Fruit fly (Drosophila melanogaster): Measurements from ENCODE around the gene CG4631.
A peak's percentile ranks its signal among the peaks of the same experiment; 100 is the strongest.

The CG4631 gene

DNA sequence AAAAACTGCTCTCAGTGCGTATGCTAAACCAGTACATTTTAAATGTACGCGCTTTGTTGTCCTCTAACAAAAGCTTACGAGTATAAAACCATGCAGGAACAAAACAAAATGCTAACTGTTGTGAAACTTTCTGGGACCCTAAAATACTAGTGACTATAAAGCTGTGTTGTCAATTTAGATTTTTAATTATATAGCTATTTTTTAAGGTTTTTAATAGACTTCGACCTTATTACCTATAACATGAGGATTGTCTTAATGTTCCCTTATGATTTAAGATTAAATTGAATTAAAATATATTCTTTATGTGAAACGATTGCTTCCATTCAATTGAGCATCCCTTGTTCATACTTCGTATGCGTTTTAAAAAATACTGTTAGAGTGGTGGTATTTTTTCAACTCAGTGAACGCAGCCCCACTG, 49.5 kb downstream of the CG4631 start (continued):
- peak; percentile 74 for TF ChIP-seq eg (GFP tag; IDR thresholded peaks at IDR 0.05)
- no peak for TF ChIP-seq Lpt (GFP tag; optimal IDR thresholded peaks at IDR 0.05)
- no peak for TF ChIP-seq Eip93F (GFP tag; optimal IDR thresholded peaks at IDR 0.05)
- 0 out of 3 replicates have a peak, but pooled peaks have one; percentile 23 for TF ChIP-seq CG6163 (GFP tag; IDR thresholded peaks at IDR 0.05)
- peak; percentile 55 for TF ChIP-seq pdm3 (GFP tag; optimal IDR thresholded peaks at IDR 0.05)
- no peak for TF ChIP-seq Hr38 (GFP tag; optimal IDR thresholded peaks at IDR 0.05)
- peak; percentile 73 for TF ChIP-seq Eip78C (GFP tag)
- TF ChIP-seq lz (GFP tag; optimal IDR thresholded peaks at IDR 0.05) = peak; percentile 63
- no peak for TF ChIP-seq Smox (GFP tag; optimal IDR thresholded peaks at IDR 0.05)
- TF ChIP-seq Eip75B (GFP tag; optimal IDR thresholded peaks at IDR 0.05) = no peak
- no peak for TF ChIP-seq spab (GFP tag; optimal IDR thresholded peaks at IDR 0.05)
- TF ChIP-seq CG8119 (GFP tag; IDR thresholded peaks at IDR 0.05) = peak; percentile 49; the same call in 1 of the 3 replicates
- peak; percentile 28 for TF ChIP-seq Ets21C (GFP tag; optimal IDR thresholded peaks at IDR 0.05)
- no peak for TF ChIP-seq CG6854 (GFP tag; optimal IDR thresholded peaks at IDR 0.05)
- TF ChIP-seq Sox102F (GFP tag; optimal IDR thresholded peaks at IDR 0.05) = peak; percentile 12
- TF ChIP-seq esn (GFP tag; optimal IDR thresholded peaks at IDR 0.05) = peak; percentile 73
- TF ChIP-seq CG15336 (GFP tag; IDR thresholded peaks at IDR 0.05) = peak; percentile 38; the same call in 1 of the 2 replicates
- TF ChIP-seq CG3919 (GFP tag; optimal IDR thresholded peaks at IDR 0.05) = no peak
- no peak for TF ChIP-seq CG11902 (GFP tag; optimal IDR thresholded peaks at IDR 0.05)
- TF ChIP-seq Hr39 (GFP tag; optimal IDR thresholded peaks at IDR 0.05) = peak; percentile 51
- TF ChIP-seq fd85E (GFP tag; optimal IDR thresholded peaks at IDR 0.05) = no peak
- no peak for TF ChIP-seq fd59A (GFP tag; optimal IDR thresholded peaks at IDR 0.05)
- no peak for TF ChIP-seq CG1621 (tag; optimal IDR thresholded peaks at IDR 0.05)
- peak; percentile 49 for TF ChIP-seq CG3032 (tag; optimal IDR thresholded peaks at IDR 0.05)
- TF ChIP-seq CG6792 (GFP tag; optimal IDR thresholded peaks at IDR 0.05) = peak; percentile 30
- TF ChIP-seq OdsH (GFP tag; optimal IDR thresholded peaks at IDR 0.05) = no peak
- TF ChIP-seq Hr4 (GFP tag; optimal IDR thresholded peaks at IDR 0.05) = peak; percentile 57
- no peak for TF ChIP-seq CG9139 (GFP tag; optimal IDR thresholded peaks at IDR 0.05)
- TF ChIP-seq dsx (GFP tag; optimal IDR thresholded peaks at IDR 0.05; ENCODE audit: poor library complexity, severe bottlenecking) = peak; percentile 61

DNA sequence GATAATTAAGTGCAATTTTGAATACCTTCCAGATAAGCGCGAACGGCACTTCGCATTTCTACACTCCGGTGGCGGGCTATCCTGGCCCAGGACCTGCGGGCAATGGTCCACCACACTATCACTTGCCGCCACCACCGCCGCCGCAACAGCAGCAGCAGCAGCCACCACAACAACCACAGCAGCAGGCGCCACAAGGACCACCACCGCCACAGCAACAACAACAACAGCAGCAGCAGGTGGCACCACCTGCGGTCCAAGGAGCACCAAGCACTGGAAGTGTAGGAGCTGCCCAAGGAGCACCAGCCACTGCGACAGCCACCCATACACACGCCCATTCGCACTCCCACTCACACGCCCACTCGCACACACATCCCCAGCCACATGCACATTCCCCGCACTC, 50.3 kb downstream of the CG4631 start:
- TF ChIP-seq OdsH (GFP tag; optimal IDR thresholded peaks at IDR 0.05) (no peak), CG10631 (GFP tag; optimal IDR thresholded peaks at IDR 0.05) (no peak)

Measured in whole organism, prepupa.